ENCODE assay signal across 1 fruit fly cellular context in the genomic region with DNA sequence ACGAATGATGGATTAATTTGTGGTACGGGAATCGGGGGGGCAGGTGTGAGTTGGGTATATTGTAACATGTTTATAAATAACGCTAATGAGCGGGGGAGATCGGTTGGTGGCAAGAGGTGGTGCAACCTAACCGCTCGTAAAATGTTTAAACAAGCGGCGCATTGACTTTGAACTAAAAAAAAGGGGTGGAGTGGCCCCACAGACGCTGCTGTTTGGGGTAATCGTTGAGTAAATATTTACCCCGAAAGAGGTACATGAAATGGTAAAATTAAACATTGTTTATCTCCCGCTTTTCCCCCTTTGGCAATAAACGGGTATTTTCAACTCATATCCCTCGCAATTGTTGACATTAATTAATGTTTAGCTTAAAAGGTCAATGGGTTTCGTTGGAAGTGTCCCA.
A peak's percentile ranks its signal among the peaks of the same experiment; 100 is the strongest.
TF ChIP-seq lines count a peak whose summit lies in the region.

No protein-coding gene starts in this region.

TF ChIP-seq in whole organism, embryonic, 481 proteins besides CTCF, POLR2A, EP300 and RAD21 (continued from another document and continues in another):
- no peak for TF ChIP-seq Adf1 (GFP tag; IDR thresholded peaks at IDR 0.05; lab: Robert Waterston, UW)
- TF ChIP-seq Neu2 (GFP tag; optimal IDR thresholded peaks at IDR 0.05; lab: Kevin White, UChicago; ENCODE audit: borderline replicate concordance): no peak
- TF ChIP-seq CG15011 (GFP tag; optimal IDR thresholded peaks at IDR 0.05; lab: Kevin White, UChicago): peak; percentile 49
- TF ChIP-seq CG8089 (GFP tag; optimal IDR thresholded peaks at IDR 0.05; lab: Kevin White, UChicago): peak; percentile 14
- no peak for TF ChIP-seq CG30431 (GFP tag; optimal IDR thresholded peaks at IDR 0.05; lab: Kevin White, UChicago)
- no peak for TF ChIP-seq CG16813 (GFP tag; IDR thresholded peaks at IDR 0.05; lab: Robert Waterston, UW; ENCODE audit: partially characterized antibody)
- no peak for TF ChIP-seq pnt (GFP tag; optimal IDR thresholded peaks at IDR 0.05; lab: Kevin White, UChicago)
- no peak for TF ChIP-seq CG7928 (GFP tag; optimal IDR thresholded peaks at IDR 0.05; lab: Kevin White, UChicago)
- no peak for TF ChIP-seq ftz-f1 (GFP tag; optimal IDR thresholded peaks at IDR 0.05; lab: Kevin White, UChicago)
- no peak for TF ChIP-seq ro (GFP tag; IDR thresholded peaks at IDR 0.05; lab: Robert Waterston, UW)
- peak; percentile 78 for TF ChIP-seq CrebB (tag; optimal IDR thresholded peaks at IDR 0.05; lab: Kevin White, UChicago)
- TF ChIP-seq CG17829 (tag; optimal IDR thresholded peaks at IDR 0.05; lab: Kevin White, UChicago): peak; percentile 5
- no peak for TF ChIP-seq Usf (GFP tag; optimal IDR thresholded peaks at IDR 0.05; lab: Kevin White, UChicago)
- peak; percentile 56 for TF ChIP-seq BtbVII (GFP tag; optimal IDR thresholded peaks at IDR 0.05; lab: Kevin White, UChicago)
- TF ChIP-seq sd (tag; optimal IDR thresholded peaks at IDR 0.05; lab: Kevin White, UChicago): peak; percentile 35
- peak; percentile 30; the same call in 1 of the 2 replicates for TF ChIP-seq CG17328 (GFP tag; IDR thresholded peaks at IDR 0.05; lab: Robert Waterston, UW)
- TF ChIP-seq bsh (GFP tag; optimal IDR thresholded peaks at IDR 0.05; lab: Kevin White, UChicago): peak in 1 of 2 experiments; percentile 71
- peak; percentile 26 for TF ChIP-seq bigmax (GFP tag; optimal IDR thresholded peaks at IDR 0.05; lab: Kevin White, UChicago)
- TF ChIP-seq CG4404 (GFP tag; IDR thresholded peaks at IDR 0.05; lab: Robert Waterston, UW): no peak
- peak; percentile 44 for TF ChIP-seq Hmr (GFP tag; optimal IDR thresholded peaks at IDR 0.05; lab: Kevin White, UChicago)
- TF ChIP-seq CG7987 (GFP tag; optimal IDR thresholded peaks at IDR 0.05; lab: Kevin White, UChicago): peak; percentile 10
- TF ChIP-seq Scr (GFP tag; IDR thresholded peaks at IDR 0.05; lab: Robert Waterston, UW; ENCODE audit: partially characterized antibody): no peak
- no peak for TF ChIP-seq CG4730 (GFP tag; IDR thresholded peaks at IDR 0.05; lab: Robert Waterston, UW)
- peak; percentile 71; the same call in 2 of the 3 replicates for TF ChIP-seq zfh1 (GFP tag; IDR thresholded peaks at IDR 0.05; lab: Robert Waterston, UW)
- TF ChIP-seq CG43689 (GFP tag; IDR thresholded peaks at IDR 0.05; lab: Robert Waterston, UW): no peak
- TF ChIP-seq tio (GFP tag; optimal IDR thresholded peaks at IDR 0.05; lab: Kevin White, UChicago): no peak
- no peak for TF ChIP-seq CG18476 (GFP tag; optimal IDR thresholded peaks at IDR 0.05; lab: Kevin White, UChicago)
- TF ChIP-seq gro (GFP tag; optimal IDR thresholded peaks at IDR 0.05; lab: Kevin White, UChicago): peak; percentile 30
- no peak for TF ChIP-seq Elba2 (GFP tag; optimal IDR thresholded peaks at IDR 0.05; lab: Kevin White, UChicago)
- TF ChIP-seq shn (GFP tag; optimal IDR thresholded peaks at IDR 0.05; lab: Kevin White, UChicago): no peak
- peak; percentile 66 for TF ChIP-seq CG12769 (tag; optimal IDR thresholded peaks at IDR 0.05; lab: Kevin White, UChicago)
- TF ChIP-seq CkIIα-i1 (GFP tag; IDR thresholded peaks at IDR 0.05; lab: Robert Waterston, UW): no peak
- no peak for TF ChIP-seq B-H1 (GFP tag; IDR thresholded peaks at IDR 0.05; lab: Robert Waterston, UW)
- peak; percentile 67 for TF ChIP-seq Xrp1 (GFP tag; IDR thresholded peaks at IDR 0.05; lab: Robert Waterston, UW)
- no peak for TF ChIP-seq B-H2 (GFP tag; optimal IDR thresholded peaks at IDR 0.05; lab: Kevin White, UChicago)
- TF ChIP-seq cad (GFP tag; optimal IDR thresholded peaks at IDR 0.05; lab: Kevin White, UChicago): no peak
- TF ChIP-seq sqz (GFP tag; optimal IDR thresholded peaks at IDR 0.05; lab: Kevin White, UChicago): peak; percentile 83
- TF ChIP-seq CG5953 (GFP tag; IDR thresholded peaks at IDR 0.05; lab: Robert Waterston, UW): no peak
- no peak; the same call in 2 of the 3 replicates for TF ChIP-seq z (GFP tag; IDR thresholded peaks at IDR 0.05; lab: Robert Waterston, UW)
- peak; percentile 90 for TF ChIP-seq Awh (GFP tag; IDR thresholded peaks at IDR 0.05; lab: Robert Waterston, UW)
- TF ChIP-seq CG4854 (GFP tag; optimal IDR thresholded peaks at IDR 0.05; lab: Kevin White, UChicago): no peak
- no peak for TF ChIP-seq ems (GFP tag; optimal IDR thresholded peaks at IDR 0.05; lab: Kevin White, UChicago)
- peak; percentile 91 for TF ChIP-seq Asciz (GFP tag; optimal IDR thresholded peaks at IDR 0.05; lab: Kevin White, UChicago)
- no peak for TF ChIP-seq CG1792 (GFP tag; optimal IDR thresholded peaks at IDR 0.05; lab: Kevin White, UChicago)
- TF ChIP-seq CG9215 (GFP tag; IDR thresholded peaks at IDR 0.05; lab: Robert Waterston, UW): no peak
- TF ChIP-seq dati (GFP tag; IDR thresholded peaks at IDR 0.05; lab: Robert Waterston, UW): no peak
- TF ChIP-seq eve (GFP tag; optimal IDR thresholded peaks at IDR 0.05; lab: Kevin White, UChicago): no peak
- TF ChIP-seq CG9876 (GFP tag; optimal IDR thresholded peaks at IDR 0.05; lab: Kevin White, UChicago): peak; percentile 13
- no peak for TF ChIP-seq row (GFP tag; IDR thresholded peaks at IDR 0.05; lab: Robert Waterston, UW)
- no peak for TF ChIP-seq Dek (tag; optimal IDR thresholded peaks at IDR 0.05; lab: Kevin White, UChicago)
- no peak for TF ChIP-seq schlank (tag; optimal IDR thresholded peaks at IDR 0.05; lab: Kevin White, UChicago)
- no peak for TF ChIP-seq Opbp (GFP tag; IDR thresholded peaks at IDR 0.05; lab: Robert Waterston, UW; ENCODE audit: partially characterized antibody)
- TF ChIP-seq gce (GFP tag; IDR thresholded peaks at IDR 0.05; lab: Robert Waterston, UW): peak; percentile 63; the same call in 2 of the 3 replicates
- TF ChIP-seq slbo (GFP tag; IDR thresholded peaks at IDR 0.05; lab: Robert Waterston, UW): 0 out of 2 replicates have a peak, but pooled peaks have one; percentile 10
- TF ChIP-seq zf30C (GFP tag; optimal IDR thresholded peaks at IDR 0.05; lab: Kevin White, UChicago): no peak
- no peak for TF ChIP-seq zfh2 (GFP tag; optimal IDR thresholded peaks at IDR 0.05; lab: Kevin White, UChicago)
- no peak for TF ChIP-seq cas (GFP tag; IDR thresholded peaks at IDR 0.05; lab: Robert Waterston, UW)
- peak; percentile 45; the same call in 1 of the 2 replicates for TF ChIP-seq HLH3B (GFP tag; IDR thresholded peaks at IDR 0.05; lab: Robert Waterston, UW)
- no peak for TF ChIP-seq CG11093 (GFP tag; IDR thresholded peaks at IDR 0.05; lab: Robert Waterston, UW)
- TF ChIP-seq gsb-n (tag; optimal IDR thresholded peaks at IDR 0.05; lab: Kevin White, UChicago): peak; percentile 79
- TF ChIP-seq CG3407 (GFP tag; optimal IDR thresholded peaks at IDR 0.05; lab: Kevin White, UChicago): peak; percentile 82
- TF ChIP-seq mirr (GFP tag; optimal IDR thresholded peaks at IDR 0.05; lab: Kevin White, UChicago): peak; percentile 26
- no peak for TF ChIP-seq Rx (GFP tag; IDR thresholded peaks at IDR 0.05; lab: Robert Waterston, UW)
- no peak for TF ChIP-seq fd102C (GFP tag; optimal IDR thresholded peaks at IDR 0.05; lab: Kevin White, UChicago)
- TF ChIP-seq CG18262 (tag; optimal IDR thresholded peaks at IDR 0.05; lab: Kevin White, UChicago): peak; percentile 73
- no peak for TF ChIP-seq lov (optimal IDR thresholded peaks at IDR 0.05; lab: Kevin White, UChicago)
- TF ChIP-seq lov (GFP tag; IDR thresholded peaks at IDR 0.05; lab: Robert Waterston, UW): 0 out of 3 replicates have a peak, but pooled peaks have one; percentile 33
- TF ChIP-seq NC2α (GFP tag; optimal IDR thresholded peaks at IDR 0.05; lab: Kevin White, UChicago): no peak
- TF ChIP-seq Atf3 (GFP tag; optimal IDR thresholded peaks at IDR 0.05; lab: Kevin White, UChicago): no peak
- TF ChIP-seq chn (GFP tag; optimal IDR thresholded peaks at IDR 0.05; lab: Kevin White, UChicago): no peak
- TF ChIP-seq MBD-R2 (GFP tag; IDR thresholded peaks at IDR 0.05; lab: Robert Waterston, UW): no peak
- no peak for TF ChIP-seq CG10147 (GFP tag; optimal IDR thresholded peaks at IDR 0.05; lab: Kevin White, UChicago)
- TF ChIP-seq yki (optimal IDR thresholded peaks at IDR 0.05; lab: Kevin White, UChicago): no peak
- TF ChIP-seq cg (GFP tag; optimal IDR thresholded peaks at IDR 0.05; lab: Kevin White, UChicago): no peak
- TF ChIP-seq CG13424 (tag; optimal IDR thresholded peaks at IDR 0.05; lab: Kevin White, UChicago): peak; percentile 57
- no peak for TF ChIP-seq jigr1 (GFP tag; IDR thresholded peaks at IDR 0.05; lab: Robert Waterston, UW)
- TF ChIP-seq dysf (GFP tag; IDR thresholded peaks at IDR 0.05; lab: Robert Waterston, UW): peak; percentile 46; the same call in 1 of the 3 replicates
- no peak for TF ChIP-seq phol (tag; optimal IDR thresholded peaks at IDR 0.05; lab: Kevin White, UChicago)
- TF ChIP-seq CG7357 (GFP tag; IDR thresholded peaks at IDR 0.05; lab: Robert Waterston, UW): no peak
- peak; percentile 41 for TF ChIP-seq CG8281 (tag; optimal IDR thresholded peaks at IDR 0.05; lab: Kevin White, UChicago)
- TF ChIP-seq Doc3 (GFP tag; IDR thresholded peaks at IDR 0.05; lab: Robert Waterston, UW; ENCODE audit: partially characterized antibody): no peak
- TF ChIP-seq eyg (GFP tag; optimal IDR thresholded peaks at IDR 0.05; lab: Kevin White, UChicago): no peak
- peak; percentile 39 for TF ChIP-seq Mes4 (GFP tag; optimal IDR thresholded peaks at IDR 0.05; lab: Kevin White, UChicago)
- no peak for TF ChIP-seq HmgD (GFP tag; optimal IDR thresholded peaks at IDR 0.05; lab: Kevin White, UChicago)
- no peak for TF ChIP-seq CG12744 (GFP tag; optimal IDR thresholded peaks at IDR 0.05; lab: Kevin White, UChicago)
- TF ChIP-seq Nf-YC (tag; optimal IDR thresholded peaks at IDR 0.05; lab: Kevin White, UChicago): peak; percentile 31
- no peak for TF ChIP-seq pho (GFP tag; optimal IDR thresholded peaks at IDR 0.05; lab: Kevin White, UChicago)
- TF ChIP-seq run (tag; optimal IDR thresholded peaks at IDR 0.05; lab: Kevin White, UChicago): peak; percentile 81
- peak; percentile 77 for TF ChIP-seq salm (tag; optimal IDR thresholded peaks at IDR 0.05; lab: Kevin White, UChicago)
- TF ChIP-seq CG10462 (GFP tag; optimal IDR thresholded peaks at IDR 0.05; lab: Kevin White, UChicago): peak; percentile 7
- no peak for TF ChIP-seq Lpt (GFP tag; optimal IDR thresholded peaks at IDR 0.05; lab: Kevin White, UChicago)
- peak; percentile 39 for TF ChIP-seq abd-A (tag; optimal IDR thresholded peaks at IDR 0.05; lab: Kevin White, UChicago)
- peak; percentile 33 for TF ChIP-seq E2f2 (GFP tag; IDR thresholded peaks at IDR 0.05; lab: Robert Waterston, UW)
- TF ChIP-seq repo (GFP tag; optimal IDR thresholded peaks at IDR 0.05; lab: Kevin White, UChicago): no peak
- TF ChIP-seq CG17186 (GFP tag; optimal IDR thresholded peaks at IDR 0.05; lab: Kevin White, UChicago): peak; percentile 33
- TF ChIP-seq sob (GFP tag; IDR thresholded peaks at IDR 0.05; lab: Robert Waterston, UW): no peak
- no peak for TF ChIP-seq CG11560 (tag; IDR thresholded peaks at IDR 0.05; lab: Robert Waterston, UW)
- no peak for TF ChIP-seq croc (GFP tag; conservative IDR thresholded peaks at IDR 0.05; lab: Robert Waterston, UW)
- peak; percentile 68 for TF ChIP-seq twi (tag; optimal IDR thresholded peaks at IDR 0.05; lab: Kevin White, UChicago)
- peak; percentile 68 for TF ChIP-seq sug (tag; optimal IDR thresholded peaks at IDR 0.05; lab: Kevin White, UChicago)
- TF ChIP-seq nau (GFP tag; optimal IDR thresholded peaks at IDR 0.05; lab: Kevin White, UChicago): peak; percentile 74
- TF ChIP-seq sc (optimal IDR thresholded peaks at IDR 0.05; lab: Kevin White, UChicago): no peak
- peak; percentile 71 for TF ChIP-seq sc (GFP tag; optimal IDR thresholded peaks at IDR 0.05; lab: Kevin White, UChicago)
- TF ChIP-seq CG6654 (GFP tag; optimal IDR thresholded peaks at IDR 0.05; lab: Kevin White, UChicago): no peak
- TF ChIP-seq HLHmδ (GFP tag; optimal IDR thresholded peaks at IDR 0.05; lab: Kevin White, UChicago): peak; percentile 10
- no peak for TF ChIP-seq bowl (GFP tag; IDR thresholded peaks at IDR 0.05; lab: Robert Waterston, UW)
- peak; percentile 46; the same call in 1 of the 2 replicates for TF ChIP-seq ara (GFP tag; IDR thresholded peaks at IDR 0.05; lab: Robert Waterston, UW)
- no peak for TF ChIP-seq cato (GFP tag; optimal IDR thresholded peaks at IDR 0.05; lab: Kevin White, UChicago; ENCODE audit: borderline replicate concordance)
- TF ChIP-seq ato (GFP tag; IDR thresholded peaks at IDR 0.05; lab: Robert Waterston, UW; ENCODE audit: partially characterized antibody): no peak
- TF ChIP-seq CG8290 (GFP tag; optimal IDR thresholded peaks at IDR 0.05; lab: Kevin White, UChicago): no peak
- peak; percentile 44 to 84 for TF ChIP-seq CG8290 (tag; optimal IDR thresholded peaks at IDR 0.05; lab: Kevin White, UChicago)
- TF ChIP-seq CG14710 (tag; optimal IDR thresholded peaks at IDR 0.05; lab: Kevin White, UChicago): peak; percentile 69
- peak; percentile 1 for TF ChIP-seq stwl (tag; optimal IDR thresholded peaks at IDR 0.05; lab: Kevin White, UChicago)
- TF ChIP-seq CG13624 (GFP tag; optimal IDR thresholded peaks at IDR 0.05; lab: Kevin White, UChicago): no peak
- TF ChIP-seq zen (tag; optimal IDR thresholded peaks at IDR 0.05; lab: Kevin White, UChicago): no peak
- no peak for TF ChIP-seq CG3847 (GFP tag; IDR thresholded peaks at IDR 0.05; lab: Robert Waterston, UW)
- TF ChIP-seq CG6272 (GFP tag; IDR thresholded peaks at IDR 0.05; lab: Robert Waterston, UW): no peak
- TF ChIP-seq Mad (GFP tag; optimal IDR thresholded peaks at IDR 0.05; lab: Kevin White, UChicago): no peak
- peak; percentile 85 for TF ChIP-seq ci (GFP tag; IDR thresholded peaks at IDR 0.05; lab: Robert Waterston, UW)
- no peak for TF ChIP-seq CG18011 (GFP tag; optimal IDR thresholded peaks at IDR 0.05; lab: Kevin White, UChicago)
- no peak for TF ChIP-seq CG9932 (GFP tag; IDR thresholded peaks at IDR 0.05; lab: Robert Waterston, UW)
- no peak for TF ChIP-seq pita (GFP tag; optimal IDR thresholded peaks at IDR 0.05; lab: Kevin White, UChicago)
- peak; percentile 39 for TF ChIP-seq CG15269 (tag; optimal IDR thresholded peaks at IDR 0.05; lab: Kevin White, UChicago)
- no peak for TF ChIP-seq ken (GFP tag; IDR thresholded peaks at IDR 0.05; lab: Robert Waterston, UW)
- no peak for TF ChIP-seq CG1024 (GFP tag; IDR thresholded peaks at IDR 0.05; lab: Robert Waterston, UW)
- TF ChIP-seq CG3281 (GFP tag; optimal IDR thresholded peaks at IDR 0.05; lab: Kevin White, UChicago): peak; percentile 48
- no peak for TF ChIP-seq tgo (GFP tag; IDR thresholded peaks at IDR 0.05; lab: Robert Waterston, UW)
- peak; percentile 85 for TF ChIP-seq CG17568 (GFP tag; optimal IDR thresholded peaks at IDR 0.05; lab: Kevin White, UChicago)
- TF ChIP-seq Six4 (GFP tag; optimal IDR thresholded peaks at IDR 0.05; lab: Kevin White, UChicago): no peak
